Worm (Caenorhabditis elegans) whole organism, L4 larva: ENCODE measurements around the gene str-176.

Experiments
- fkh-10 ChIP-seq: fragments of 150-350 bp; optimal IDR thresholded peaks from 2 replicates; lab custom pipeline; 2014; ENCODE audit warnings: missing biosample characterization, missing genetic modification reagents, missing genetic modification characterization
- jun-1 ChIP-seq: fragments of 150-350 bp; optimal IDR thresholded peaks from 2 replicates; lab custom pipeline; 2014; ENCODE audit warnings: missing biosample characterization, missing genetic modification reagents, missing genetic modification characterization
- lim-7 ChIP-seq: fragments of 200-800 bp; sonication (Bioruptor generic); IDR thresholded peaks from 2 replicates; pipeline ENCODE4 v1.3.6; 2022; ENCODE audit warnings: missing genetic modification characterization, missing compliant biosample characterization
- nhr-237 ChIP-seq: sonication (generic microtip); optimal IDR thresholded peaks from 2 replicates; lab custom pipeline; 2017; ENCODE audit warnings: missing biosample characterization, missing genetic modification characterization
- nhr-28 ChIP-seq: fragments of 150-350 bp; optimal IDR thresholded peaks from 2 replicates; lab custom pipeline; 2014; ENCODE audit warnings: missing biosample characterization, missing genetic modification characterization
- spr-3 ChIP-seq: fragments of 200-800 bp; sonication (Bioruptor generic); optimal IDR thresholded peaks from 2 replicates; lab custom pipeline; 2018; ENCODE audit warnings: mild to moderate bottlenecking, missing genetic modification characterization, missing compliant biosample characterization
- zag-1 ChIP-seq: fragments of 150-350 bp; optimal IDR thresholded peaks from 2 replicates; lab custom pipeline; 2014; ENCODE audit warnings: missing biosample characterization, missing genetic modification characterization

- TF ChIP-seq zag-1 (tag; lab: Kevin White, UChicago) (no peak), jun-1 (tag; lab: Kevin White, UChicago) (no peak), fkh-10 (no peak), spr-3 (GFP tag; lab: Kevin White, UChicago) (no peak), lim-7 (GFP tag; lab: Robert Waterston, UW) (peak; percentile 9; the same call in 1 of the 2 replicates), nhr-237 (tag; lab: Kevin White, UChicago) (no peak), nhr-28 (tag; lab: Kevin White, UChicago) (peak; percentile 54)
These were observed 10.4 kb downstream of the str-176 start for ce11 chrIV:8453178-8453577.
